Fruit fly (Drosophila melanogaster) whole organism, larva: Measurements from ENCODE around the gene CG11898.

ENCODE experiments used
- noc ChIP-seq: fragments of 200-800 bp; sonication (Bioruptor generic); optimal IDR thresholded peaks from 3 replicates; lab custom pipeline; 2019; ENCODE audit warnings: missing biosample characterization, mild to moderate bottlenecking, missing genetic modification characterization, moderate library complexity

Gene CG11898

dm6 chr3R:29207996-29208395 is 42.6 kb downstream of the CG11898 start:
- TF ChIP-seq noc (tag; lab: Kevin White, UChicago): peak; percentile 32

dm6 chr3R:29210091-29210490 is 44.6 kb downstream of the CG11898 start:
- no peak for TF ChIP-seq noc (tag; lab: Kevin White, UChicago)

- no peak for TF ChIP-seq noc (tag; lab: Kevin White, UChicago)
These were observed 45.3 kb downstream of the CG11898 start for dm6 chr3R:29210542-29211393.

- TF ChIP-seq noc (tag; lab: Kevin White, UChicago): no peak
These were observed 46.3 kb downstream of the CG11898 start for dm6 chr3R:29211702-29212101.

dm6 chr3R:29212534-29212933 is 47.1 kb downstream of the CG11898 start:
- TF ChIP-seq noc (tag; lab: Kevin White, UChicago): no peak

dm6 chr3R:29213416-29213815 is 48.0 kb downstream of the CG11898 start:
- TF ChIP-seq noc (tag; lab: Kevin White, UChicago): no peak

dm6 chr3R:29214262-29214661 is 48.8 kb downstream of the CG11898 start:
- peak; percentile 99 for TF ChIP-seq noc (tag; lab: Kevin White, UChicago)

- TF ChIP-seq noc (tag; lab: Kevin White, UChicago): peak; percentile 19
These were observed 49.6 kb downstream of the CG11898 start for dm6 chr3R:29214982-29215533.

- no peak for TF ChIP-seq noc (tag; lab: Kevin White, UChicago)
These were observed 50.4 kb downstream of the CG11898 start for dm6 chr3R:29215652-29216483.

- no peak for TF ChIP-seq noc (tag; lab: Kevin White, UChicago)
These were observed 51.0 kb downstream of the CG11898 start for dm6 chr3R:29216484-29216863.

- TF ChIP-seq noc (tag; lab: Kevin White, UChicago): no peak
These were observed 51.9 kb downstream of the CG11898 start for dm6 chr3R:29217309-29217708.

dm6 chr3R:29218001-29218400 is 52.6 kb downstream of the CG11898 start:
- TF ChIP-seq noc (tag; lab: Kevin White, UChicago): no peak

dm6 chr3R:29219948-29220347 is 54.5 kb downstream of the CG11898 start, which contains the start of gene eEF1gamma:
Gene eEF1gamma (plus strand): TSS chr3R:29220172.
- TF ChIP-seq noc (tag; lab: Kevin White, UChicago): peak; percentile 84

dm6 chr3R:29220585-29220984 is 55.1 kb downstream of the CG11898 start:
- no peak for TF ChIP-seq noc (tag; lab: Kevin White, UChicago)
